Fruit fly (Drosophila melanogaster): Measurements from ENCODE around the gene Ada1-2.

Gene Ada1-2

DNA sequence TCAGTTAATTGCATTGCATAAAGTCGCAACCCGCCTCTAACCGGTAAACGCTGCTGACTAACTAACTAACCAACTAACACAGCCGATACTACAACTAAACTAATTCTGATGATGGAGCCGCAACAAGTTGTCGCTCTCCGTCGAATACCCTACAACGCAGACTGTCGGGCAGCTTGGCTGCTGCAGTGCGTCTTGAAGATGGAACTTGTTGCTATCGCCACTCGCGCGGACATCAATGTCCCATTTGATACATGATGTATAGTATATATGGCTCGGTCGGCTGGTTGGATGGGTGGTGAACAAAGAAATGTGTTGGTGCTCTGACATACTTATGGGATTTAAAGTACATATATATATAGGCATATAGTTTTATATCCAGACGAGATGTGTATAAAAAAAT lies 32.8 kb downstream of the Ada1-2 start (continued):
- peak; percentile 51 for TF ChIP-seq esn (GFP tag; optimal IDR thresholded peaks at IDR 0.05)
- no peak for TF ChIP-seq CG7368 (GFP tag; optimal IDR thresholded peaks at IDR 0.05)
- TF ChIP-seq Eip78C (GFP tag) = peak; percentile 77
- no peak for TF ChIP-seq vri (GFP tag; optimal IDR thresholded peaks at IDR 0.05)
- peak; percentile 4 for TF ChIP-seq Sox102F (GFP tag; optimal IDR thresholded peaks at IDR 0.05)
- TF ChIP-seq Gug (GFP tag; IDR thresholded peaks at IDR 0.05) = no peak
- no peak for TF ChIP-seq dac (GFP tag; optimal IDR thresholded peaks at IDR 0.05)
- TF ChIP-seq CG6276 (GFP tag; optimal IDR thresholded peaks at IDR 0.05) = peak; percentile 55
- TF ChIP-seq CG32006 (GFP tag; optimal IDR thresholded peaks at IDR 0.05) = peak; percentile 7
- TF ChIP-seq CG9139 (GFP tag; optimal IDR thresholded peaks at IDR 0.05) = no peak
- peak; percentile 27 for TF ChIP-seq spab (GFP tag; optimal IDR thresholded peaks at IDR 0.05)
- no peak for TF ChIP-seq Eip93F (GFP tag; optimal IDR thresholded peaks at IDR 0.05)
- no peak for TF ChIP-seq Met (GFP tag; optimal IDR thresholded peaks at IDR 0.05)
- no peak for TF ChIP-seq CG6854 (GFP tag; optimal IDR thresholded peaks at IDR 0.05)
- peak; percentile 22 for TF ChIP-seq CG10631 (GFP tag; optimal IDR thresholded peaks at IDR 0.05)
- no peak for TF ChIP-seq CG34406 (GFP tag; optimal IDR thresholded peaks at IDR 0.05)
- TF ChIP-seq salr (GFP tag; optimal IDR thresholded peaks at IDR 0.05) = peak in 1 of 2 experiments; percentile 35
- TF ChIP-seq CG31627 (GFP tag; optimal IDR thresholded peaks at IDR 0.05) = peak; percentile 31
- peak; percentile 49 for TF ChIP-seq CG15336 (GFP tag; IDR thresholded peaks at IDR 0.05)
- TF ChIP-seq CG11762 (GFP tag; optimal IDR thresholded peaks at IDR 0.05; ENCODE audit: insufficient read depth) = no peak
- peak; percentile 70; the same call in 2 of the 3 replicates for TF ChIP-seq eg (GFP tag; IDR thresholded peaks at IDR 0.05)
- TF ChIP-seq fkh (GFP tag; optimal IDR thresholded peaks at IDR 0.05) = no peak
- TF ChIP-seq Sox15 (GFP tag; optimal IDR thresholded peaks at IDR 0.05) = no peak
- peak; percentile 42 for TF ChIP-seq CG3919 (GFP tag; optimal IDR thresholded peaks at IDR 0.05)
- peak; percentile 61 for TF ChIP-seq Sox14 (GFP tag; optimal IDR thresholded peaks at IDR 0.05)
- TF ChIP-seq dsx (GFP tag; optimal IDR thresholded peaks at IDR 0.05; ENCODE audit: poor library complexity, severe bottlenecking) = peak; percentile 41
- no peak for TF ChIP-seq Hr39 (GFP tag; optimal IDR thresholded peaks at IDR 0.05)
- TF ChIP-seq pdm3 (GFP tag; optimal IDR thresholded peaks at IDR 0.05) = no peak
- TF ChIP-seq Eip75B (GFP tag; optimal IDR thresholded peaks at IDR 0.05) = peak; percentile 4
- no peak for TF ChIP-seq Ets21C (GFP tag; optimal IDR thresholded peaks at IDR 0.05)
- no peak for TF ChIP-seq Hr38 (GFP tag; optimal IDR thresholded peaks at IDR 0.05)
- no peak for TF ChIP-seq CG8119 (GFP tag; IDR thresholded peaks at IDR 0.05)
- TF ChIP-seq Ets96B (tag; optimal IDR thresholded peaks at IDR 0.05) = peak; percentile 21
- no peak for TF ChIP-seq CG16779 (tag; optimal IDR thresholded peaks at IDR 0.05)
- TF ChIP-seq CG1621 (tag; optimal IDR thresholded peaks at IDR 0.05) = peak; percentile 40
- peak; percentile 17 for TF ChIP-seq cyc (GFP tag; optimal IDR thresholded peaks at IDR 0.05)

DNA sequence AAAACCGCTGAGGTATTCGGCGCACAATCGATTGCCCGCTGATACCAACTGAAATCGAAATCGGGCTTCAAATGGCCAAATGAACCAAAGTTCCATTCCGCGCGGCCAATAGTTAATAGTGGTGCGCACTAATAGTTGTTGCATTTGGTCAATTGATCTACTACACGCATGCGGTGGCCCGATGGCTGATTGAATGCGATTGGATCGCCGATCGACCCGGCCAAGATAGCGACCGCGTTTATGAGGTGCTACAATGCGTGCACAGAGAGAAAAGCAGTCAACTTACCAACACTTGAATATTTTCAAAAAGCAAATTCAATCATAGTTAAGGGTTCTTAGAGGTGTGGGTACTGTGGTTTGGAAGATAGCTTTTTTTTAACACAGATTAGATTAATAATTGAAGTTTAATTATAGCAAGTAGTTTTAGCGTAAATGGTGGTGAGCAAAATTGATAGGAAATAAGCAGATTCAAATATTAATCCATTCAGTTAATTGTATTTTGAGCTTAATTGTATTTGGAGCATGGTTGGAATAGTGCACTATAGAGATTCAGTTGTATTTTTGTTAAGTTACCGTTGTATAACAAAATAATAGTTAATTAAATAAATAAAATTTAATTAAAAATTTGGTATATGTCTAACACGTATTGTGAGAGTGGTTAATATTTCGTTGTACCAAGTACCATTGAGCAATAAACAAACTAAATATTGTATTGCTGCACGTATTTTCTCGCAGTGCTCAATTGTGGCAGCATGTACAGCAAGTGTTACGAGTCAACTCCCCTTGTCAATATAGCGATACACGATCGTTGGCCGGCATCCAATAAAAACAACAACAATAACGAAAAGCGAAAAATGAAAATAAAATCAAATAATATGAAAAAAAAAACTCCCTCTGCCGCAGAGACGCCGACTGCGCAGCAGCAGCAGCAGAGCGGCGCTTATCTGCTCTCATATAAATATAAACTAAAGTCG lies 34.0 kb downstream of the Ada1-2 start:
- TF ChIP-seq Lpt (GFP tag; optimal IDR thresholded peaks at IDR 0.05) = no peak
- peak; percentile 92 for TF ChIP-seq CG32006 (GFP tag; optimal IDR thresholded peaks at IDR 0.05)
- TF ChIP-seq Gug (GFP tag; IDR thresholded peaks at IDR 0.05) = peak; percentile 56
- peak; percentile 75 for TF ChIP-seq spab (GFP tag; optimal IDR thresholded peaks at IDR 0.05)
- TF ChIP-seq fkh (GFP tag; optimal IDR thresholded peaks at IDR 0.05) = no peak
- TF ChIP-seq CG6163 (GFP tag; IDR thresholded peaks at IDR 0.05) = peak; percentile 79; the same call in 2 of the 3 replicates
- TF ChIP-seq CG8119 (GFP tag; IDR thresholded peaks at IDR 0.05) = peak; percentile 69; the same call in 2 of the 3 replicates
- TF ChIP-seq CG6854 (GFP tag; optimal IDR thresholded peaks at IDR 0.05) = peak; percentile 65
- TF ChIP-seq CG9139 (GFP tag; optimal IDR thresholded peaks at IDR 0.05) = peak; percentile 91
- TF ChIP-seq Blimp-1 (GFP tag; optimal IDR thresholded peaks at IDR 0.05) = peak; percentile 58
- peak; percentile 60 for TF ChIP-seq net (GFP tag; optimal IDR thresholded peaks at IDR 0.05)
- TF ChIP-seq fd59A (GFP tag; optimal IDR thresholded peaks at IDR 0.05) = peak; percentile 71
- TF ChIP-seq ss (GFP tag; optimal IDR thresholded peaks at IDR 0.05) = peak; percentile 91 to 92
- TF ChIP-seq Eip75B (GFP tag; optimal IDR thresholded peaks at IDR 0.05) = peak; percentile 1
- peak; percentile 77 for TF ChIP-seq Ets96B (tag; optimal IDR thresholded peaks at IDR 0.05)
- TF ChIP-seq Hr4 (GFP tag; optimal IDR thresholded peaks at IDR 0.05) = peak; percentile 50
- TF ChIP-seq esn (GFP tag; optimal IDR thresholded peaks at IDR 0.05) = peak; percentile 84
- peak; percentile 68 for TF ChIP-seq Sox14 (GFP tag; optimal IDR thresholded peaks at IDR 0.05)
- TF ChIP-seq eg (GFP tag; IDR thresholded peaks at IDR 0.05) = peak; percentile 91
- peak; percentile 70 for TF ChIP-seq CG10669 (GFP tag; optimal IDR thresholded peaks at IDR 0.05)
- peak; percentile 84 for TF ChIP-seq CG34406 (GFP tag; optimal IDR thresholded peaks at IDR 0.05)
- TF ChIP-seq achi (GFP tag; optimal IDR thresholded peaks at IDR 0.05) = peak; percentile 75
- peak; percentile 85 for TF ChIP-seq CG6808 (GFP tag; optimal IDR thresholded peaks at IDR 0.05)
- peak; percentile 81 for TF ChIP-seq Hr39 (GFP tag; optimal IDR thresholded peaks at IDR 0.05)
